Worm (Caenorhabditis elegans) whole organism, late embryonic: ENCODE results near the gene C12D8.9.

Experiments
- C08G9.2 ChIP-seq: sonication (generic microtip); optimal IDR thresholded peaks from 2 replicates; lab custom pipeline; 2016; ENCODE audit warnings: mild to moderate bottlenecking, missing genetic modification characterization, moderate library complexity, missing compliant biosample characterization
- F13H6.1 ChIP-seq: sonication (generic microtip); optimal IDR thresholded peaks from 2 replicates; lab custom pipeline; 2016; ENCODE audit warnings: missing genetic modification characterization, missing compliant biosample characterization
- K02D7.2 ChIP-seq: sonication (generic microtip); optimal IDR thresholded peaks from 2 replicates; lab custom pipeline; 2017; ENCODE audit warnings: mild to moderate bottlenecking, missing genetic modification characterization, missing compliant biosample characterization
- Y22D7AL.16 ChIP-seq: sonication (generic microtip); optimal IDR thresholded peaks from 2 replicates; lab custom pipeline; 2016; ENCODE audit warnings: missing genetic modification characterization, missing compliant biosample characterization
- ama-1 ChIP-seq: fragments of 150-350 bp; optimal IDR thresholded peaks from 2 replicates; lab custom pipeline; 2014
- ceh-18 ChIP-seq: sonication (generic microtip); optimal IDR thresholded peaks from 2 replicates; lab custom pipeline; 2016; ENCODE audit warnings: missing genetic modification characterization, missing compliant biosample characterization
- ceh-19 ChIP-seq: fragments of 200-800 bp; sonication (Bioruptor generic); optimal IDR thresholded peaks from 2 replicates; lab custom pipeline; 2018; ENCODE audit warnings: mild to moderate bottlenecking, missing genetic modification characterization, missing compliant biosample characterization
- ceh-2 ChIP-seq: sonication (generic microtip); optimal IDR thresholded peaks from 2 replicates; lab custom pipeline; 2016; ENCODE audit warnings: missing genotype, missing genetic modification characterization, missing compliant biosample characterization
- ceh-24 ChIP-seq: sonication (generic microtip); optimal IDR thresholded peaks from 2 replicates; lab custom pipeline; 2016; ENCODE audit warnings: mild to moderate bottlenecking, missing genetic modification characterization, missing compliant biosample characterization
- ceh-30 ChIP-seq: fragments of 150-350 bp; optimal IDR thresholded peaks from 2 replicates; lab custom pipeline; 2014; ENCODE audit warnings: missing biosample characterization, missing genetic modification characterization
- ceh-34 ChIP-seq: sonication (generic microtip); optimal IDR thresholded peaks from 2 replicates; lab custom pipeline; 2016; ENCODE audit warnings: mild to moderate bottlenecking, missing genetic modification characterization, missing compliant biosample characterization
- ceh-45 ChIP-seq: fragments of 200-800 bp; sonication (Bioruptor generic); IDR thresholded peaks from 2 replicates; pipeline ENCODE4 v1.3.6; 2022; ENCODE audit warnings: missing genetic modification reagents, missing genetic modification characterization, missing compliant biosample characterization
- dve-1 ChIP-seq: sonication (generic microtip); optimal IDR thresholded peaks from 2 replicates; lab custom pipeline; 2017; ENCODE audit warnings: antibody characterized with exemption, mild to moderate bottlenecking, missing genetic modification characterization, missing compliant biosample characterization
- fax-1 ChIP-seq: sonication (generic microtip); optimal IDR thresholded peaks from 2 replicates; lab custom pipeline; 2016; ENCODE audit warnings: missing genotype, missing genetic modification characterization, missing compliant biosample characterization
- fkh-10 ChIP-seq: fragments of 150-350 bp; optimal IDR thresholded peaks from 2 replicates; lab custom pipeline; 2014; ENCODE audit warnings: missing biosample characterization, missing genetic modification reagents, missing genetic modification characterization
- gmeb-2 ChIP-seq: sonication (generic microtip); optimal IDR thresholded peaks from 2 replicates; lab custom pipeline; 2016; ENCODE audit warnings: missing genetic modification characterization, inconsistent platforms, missing compliant biosample characterization
- hlh-13 ChIP-seq: fragments of 200-800 bp; sonication (Bioruptor generic); optimal IDR thresholded peaks from 2 replicates; lab custom pipeline; 2018; ENCODE audit warnings: mild to moderate bottlenecking, missing genetic modification characterization, missing compliant biosample characterization
- hlh-15 ChIP-seq: sonication (generic microtip); optimal IDR thresholded peaks from 2 replicates; lab custom pipeline; 2016; ENCODE audit warnings: missing genetic modification characterization, missing compliant biosample characterization
- hlh-30 ChIP-seq: sonication (generic microtip); optimal IDR thresholded peaks from 2 replicates; lab custom pipeline; 2017; ENCODE audit warnings: antibody characterized with exemption, missing genetic modification characterization, missing compliant biosample characterization; ENCODE audit not compliant: insufficient read depth
- hlh-8 ChIP-seq: sonication (generic microtip); optimal IDR thresholded peaks from 2 replicates; lab custom pipeline; 2016; ENCODE audit warnings: missing genotype, missing genetic modification characterization, missing compliant biosample characterization
- lim-6 ChIP-seq: sonication (generic microtip); optimal IDR thresholded peaks from 2 replicates; lab custom pipeline; 2016; ENCODE audit warnings: missing genetic modification characterization, missing compliant biosample characterization
- madf-2 ChIP-seq: sonication (generic microtip); optimal IDR thresholded peaks from 2 replicates; lab custom pipeline; 2017; ENCODE audit warnings: missing genetic modification characterization, missing compliant biosample characterization
- mec-3 ChIP-seq: sonication (generic microtip); optimal IDR thresholded peaks from 2 replicates; lab custom pipeline; 2016; ENCODE audit warnings: borderline replicate concordance, missing genetic modification characterization, missing compliant biosample characterization
- nfya-1 ChIP-seq: sonication (generic microtip); optimal IDR thresholded peaks from 2 replicates; lab custom pipeline; 2017; ENCODE audit warnings: missing genetic modification characterization, mild to moderate bottlenecking, missing compliant biosample characterization, antibody characterized with exemption, moderate library complexity
- npax-4 ChIP-seq: sonication (generic microtip); optimal IDR thresholded peaks from 2 replicates; lab custom pipeline; 2016; ENCODE audit warnings: missing genetic modification characterization, missing compliant biosample characterization
- pag-3 ChIP-seq: sonication (generic microtip); optimal IDR thresholded peaks from 2 replicates; lab custom pipeline; 2016; ENCODE audit warnings: missing compliant biosample characterization, missing genetic modification characterization, borderline replicate concordance
- pha-2 ChIP-seq: sonication (generic microtip); optimal IDR thresholded peaks from 2 replicates; lab custom pipeline; 2017; ENCODE audit warnings: mild to moderate bottlenecking, missing genetic modification characterization, missing compliant biosample characterization
- pha-4 ChIP-seq: fragments of 150-350 bp; optimal IDR thresholded peaks from 2 replicates; lab custom pipeline; 2018; ENCODE audit warnings: missing biosample characterization, missing genetic modification reagents, missing genetic modification characterization
- pqm-1 ChIP-seq: sonication (generic microtip); optimal IDR thresholded peaks from 2 replicates; lab custom pipeline; 2016; ENCODE audit warnings: missing genetic modification characterization, missing compliant biosample characterization
- pros-1 ChIP-seq: fragments of 150-350 bp; optimal IDR thresholded peaks from 2 replicates; lab custom pipeline; 2014; ENCODE audit warnings: missing biosample characterization, missing genetic modification reagents, missing genetic modification characterization
- ref-2 ChIP-seq: sonication (generic microtip); optimal IDR thresholded peaks from 2 replicates; lab custom pipeline; 2016; ENCODE audit warnings: missing genetic modification characterization, missing compliant biosample characterization
- tbx-7 ChIP-seq: sonication (generic microtip); optimal IDR thresholded peaks from 2 replicates; lab custom pipeline; 2016; ENCODE audit warnings: missing genotype, missing genetic modification characterization, missing compliant biosample characterization
- ttx-3 ChIP-seq: sonication (generic microtip); optimal IDR thresholded peaks from 2 replicates; lab custom pipeline; 2016; ENCODE audit warnings: missing genetic modification reagents, missing genetic modification characterization, missing compliant biosample characterization
- unc-86 ChIP-seq: sonication (generic microtip); optimal IDR thresholded peaks from 2 replicates; lab custom pipeline; 2016; ENCODE audit warnings: missing genetic modification characterization, missing compliant biosample characterization
- zip-5 ChIP-seq: sonication (generic microtip); optimal IDR thresholded peaks from 2 replicates; lab custom pipeline; 2016; ENCODE audit warnings: missing genetic modification characterization, missing compliant biosample characterization
- ztf-16 ChIP-seq: sonication (generic microtip); optimal IDR thresholded peaks from 2 replicates; lab custom pipeline; 2017; ENCODE audit warnings: missing genetic modification characterization, missing compliant biosample characterization

C12D8.9 gene

DNA sequence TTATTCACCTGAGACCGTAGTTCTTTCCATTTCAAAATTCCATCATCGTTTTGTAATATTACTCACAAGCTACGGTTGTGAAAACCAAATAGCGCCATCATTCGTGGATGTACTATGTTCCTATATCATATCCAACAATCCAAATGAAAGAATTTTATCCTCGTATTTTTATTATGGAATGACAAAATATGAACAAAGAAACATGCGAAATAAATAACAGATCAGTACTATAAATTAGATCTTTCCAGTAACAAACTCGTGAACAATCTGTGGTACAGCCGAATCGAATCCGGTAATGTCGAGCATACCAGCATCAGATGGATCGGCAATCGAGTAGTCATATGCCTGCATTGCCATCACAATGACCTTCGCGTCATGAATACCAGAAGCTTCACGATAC lies 9.7 kb upstream of the C12D8.9 start:
- TF ChIP-seq C08G9.2 (tag; lab: Kevin White, UChicago) (no peak), K02D7.2 (tag; lab: Kevin White, UChicago) (no peak), hlh-15 (tag; lab: Kevin White, UChicago) (no peak), ceh-24 (tag; lab: Kevin White, UChicago) (no peak), ceh-30 (tag; lab: Kevin White, UChicago) (no peak), hlh-8 (tag; lab: Kevin White, UChicago) (no peak)

DNA sequence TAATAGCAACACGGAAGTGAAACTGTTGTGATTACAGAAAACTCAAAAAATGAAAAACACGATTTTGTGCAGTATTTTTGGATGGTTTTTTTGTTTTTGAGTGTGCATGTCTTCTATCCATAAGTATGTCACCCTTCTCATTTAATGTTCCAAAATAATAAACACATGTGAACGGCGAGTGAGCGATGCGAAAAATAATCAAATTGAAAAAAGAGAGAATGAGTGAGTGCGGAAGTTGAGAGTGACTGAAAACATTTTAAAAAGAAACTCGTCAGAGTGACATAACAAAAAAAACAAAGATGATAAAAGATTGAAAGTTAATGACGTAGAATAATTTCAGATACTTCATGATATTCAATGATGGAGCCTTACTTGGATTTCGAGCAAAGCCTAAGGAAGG lies 6.5 kb upstream of the C12D8.9 start:
- TF ChIP-seq ceh-19 (GFP tag; lab: Kevin White, UChicago) (no peak), ceh-45 (GFP tag; lab: Robert Waterston, UW) (no peak), F13H6.1 (no peak), lim-6 (no peak), dve-1 (tag; lab: Kevin White, UChicago) (no peak), unc-86 (tag; lab: Kevin White, UChicago) (no peak), pag-3 (tag; lab: Kevin White, UChicago) (no peak), nfya-1 (tag; lab: Kevin White, UChicago) (no peak), ztf-16 (tag; lab: Kevin White, UChicago) (no peak), pros-1 (tag; lab: Kevin White, UChicago) (no peak), pha-2 (no peak), Y22D7AL.16 (tag; lab: Kevin White, UChicago) (no peak), npax-4 (no peak), gmeb-2 (no peak), ceh-24 (tag; lab: Kevin White, UChicago) (no peak), ceh-34 (tag; lab: Kevin White, UChicago) (no peak), ceh-18 (tag; lab: Kevin White, UChicago) (no peak), fax-1 (tag; lab: Kevin White, UChicago) (no peak)
- TF ChIP-seq, all 69 proteins: peak for 0

DNA sequence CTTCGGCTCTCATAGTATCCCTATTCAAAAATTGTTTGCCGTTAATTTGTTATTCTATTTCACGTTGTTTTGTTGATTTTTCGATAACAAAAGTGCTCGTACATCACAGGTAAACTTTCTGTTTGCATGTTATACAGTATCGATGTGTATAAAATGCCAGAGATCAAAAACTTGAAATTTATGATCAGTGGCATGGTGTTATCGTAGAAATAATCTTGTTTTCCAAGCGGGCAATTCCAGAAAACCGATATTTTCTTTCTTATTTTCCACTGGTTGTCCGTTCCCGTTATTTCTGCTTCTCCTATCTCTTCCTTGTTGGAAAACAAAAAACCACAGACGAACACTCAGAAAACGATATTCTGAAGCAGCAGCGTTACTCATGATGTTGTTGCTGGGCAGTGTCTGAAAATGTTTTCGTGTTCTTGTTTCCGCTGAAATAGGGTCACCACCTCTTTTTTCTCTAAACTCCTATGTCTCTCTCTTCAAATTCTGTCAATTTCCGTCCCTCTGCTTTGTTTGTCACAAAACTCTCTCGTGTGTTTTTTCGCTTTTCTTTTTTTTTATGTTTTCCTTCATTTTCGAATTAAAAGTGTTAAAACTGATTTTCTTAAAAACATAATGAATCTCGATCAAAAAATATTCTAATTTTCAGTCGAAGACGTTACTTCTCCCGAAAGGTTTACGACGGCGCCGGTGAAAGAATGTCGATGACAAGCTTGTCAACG lies 5.4 kb upstream of the C12D8.9 start, which contains the start of gene akt-1:
Gene akt-1, plus strand, starts transcription at position 651 of the 725 bp plus-strand sequence.
- TF ChIP-seq pag-3 (tag; lab: Kevin White, UChicago) (no peak), ama-1 (lab: Kevin White, UChicago) (no peak), tbx-7 (tag; lab: Kevin White, UChicago) (no peak), dve-1 (tag; lab: Kevin White, UChicago) (no peak), pqm-1 (tag; lab: Kevin White, UChicago) (no peak), fkh-10 (GFP tag; lab: Kevin White, UChicago) (no peak), hlh-30 (tag; lab: Kevin White, UChicago) (no peak)

DNA sequence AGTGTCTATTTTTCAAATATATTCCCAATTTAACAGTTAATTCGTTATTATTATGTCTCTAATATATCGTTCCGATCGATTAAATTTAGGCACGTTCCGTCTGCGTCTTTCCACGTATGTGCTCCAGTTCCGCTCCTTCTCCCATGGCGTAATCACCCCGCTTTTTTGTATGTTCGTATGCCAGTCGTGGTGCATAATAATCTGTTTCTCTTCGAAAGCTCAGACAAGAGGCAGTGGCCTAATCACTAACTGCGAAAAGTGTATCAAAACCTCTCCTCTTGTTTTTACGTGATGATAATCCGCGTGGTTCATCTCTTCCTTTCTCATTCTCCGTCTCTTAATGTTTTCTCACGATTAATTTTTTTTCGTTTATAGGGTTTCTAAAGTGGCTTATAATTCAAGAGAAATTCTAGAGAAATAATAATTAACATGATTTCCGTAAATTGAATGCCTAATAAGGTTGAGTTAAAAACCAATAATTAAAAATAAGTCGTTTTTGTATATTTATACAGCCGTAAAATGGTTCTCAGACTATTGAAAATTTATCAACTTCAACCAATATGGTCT lies 4.8 kb upstream of the C12D8.9 start:
- TF ChIP-seq tbx-7 (tag; lab: Kevin White, UChicago) (no peak), ref-2 (tag; lab: Kevin White, UChicago) (no peak), hlh-13 (no peak), madf-2 (tag; lab: Kevin White, UChicago) (no peak), mec-3 (tag; lab: Kevin White, UChicago) (no peak)
- TF ChIP-seq, all 69 proteins: peak for 0

DNA sequence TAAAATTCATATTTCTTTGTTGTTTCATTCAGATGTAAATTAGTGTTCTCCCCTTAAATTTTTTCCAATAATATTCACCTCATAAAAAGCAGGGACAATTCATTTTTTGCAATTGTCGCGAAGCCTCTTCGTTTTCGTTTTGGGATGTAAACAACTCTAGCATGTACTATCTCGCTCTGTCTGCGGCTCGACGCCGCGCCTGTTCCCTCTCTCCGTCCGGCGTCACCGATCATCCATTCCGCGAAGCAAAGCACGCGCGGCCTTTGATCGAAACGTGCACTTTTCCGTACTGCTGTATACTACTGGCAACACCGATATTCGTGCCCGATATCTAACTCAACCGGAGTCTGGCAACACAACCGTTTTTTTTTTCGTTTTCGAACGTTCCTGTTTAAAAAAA lies 4.0 kb upstream of the C12D8.9 start:
- TF ChIP-seq ttx-3 (tag; lab: Kevin White, UChicago) (no peak), zip-5 (tag; lab: Kevin White, UChicago) (no peak), ceh-2 (tag; lab: Kevin White, UChicago) (no peak), pha-4 (no peak)
- TF ChIP-seq, all 69 proteins: peak for 0
